Fruit fly (Drosophila melanogaster): ENCODE measurements around the gene CG11050.

Gene CG11050

dm6 chr2L:6648163-6648628 lies 37.4 kb downstream of the CG11050 start (continued):
- peak; percentile 96 for TF ChIP-seq seq (GFP tag; IDR thresholded peaks at IDR 0.05)
- TF ChIP-seq CG4707 (GFP tag; optimal IDR thresholded peaks at IDR 0.05), result peak; percentile 65
- TF ChIP-seq D19B (GFP tag; optimal IDR thresholded peaks at IDR 0.05), result peak; percentile 91
- TF ChIP-seq slbo (GFP tag; IDR thresholded peaks at IDR 0.05), result peak; percentile 95
- TF ChIP-seq cad (GFP tag; optimal IDR thresholded peaks at IDR 0.05), result no peak
- no peak for TF ChIP-seq tna (GFP tag; IDR thresholded peaks at IDR 0.05; ENCODE audit: partially characterized antibody)
- TF ChIP-seq usp (GFP tag; optimal IDR thresholded peaks at IDR 0.05), result no peak
- peak; percentile 4 for TF ChIP-seq Kr (GFP tag; optimal IDR thresholded peaks at IDR 0.05)
- TF ChIP-seq pum (GFP tag; optimal IDR thresholded peaks at IDR 0.05), result peak; percentile 91
- TF ChIP-seq HHEX (GFP tag; optimal IDR thresholded peaks at IDR 0.05), result peak; percentile 94
- TF ChIP-seq ERR (GFP tag; optimal IDR thresholded peaks at IDR 0.05), result peak; percentile 81
- TF ChIP-seq Chrac-16 (GFP tag; optimal IDR thresholded peaks at IDR 0.05), result peak; percentile 95
- peak; percentile 85 for TF ChIP-seq bowl (GFP tag; IDR thresholded peaks at IDR 0.05)
- peak; percentile 93 for TF ChIP-seq CG7786 (GFP tag; optimal IDR thresholded peaks at IDR 0.05)
- TF ChIP-seq CG5953 (GFP tag; IDR thresholded peaks at IDR 0.05), result peak; percentile 82
- TF ChIP-seq nerfin-2 (GFP tag; IDR thresholded peaks at IDR 0.05; ENCODE audit: partially characterized antibody), result no peak
- TF ChIP-seq Max (GFP tag; optimal IDR thresholded peaks at IDR 0.05), result peak; percentile 98
- peak; percentile 97 for TF ChIP-seq CG10543 (GFP tag; optimal IDR thresholded peaks at IDR 0.05)
- TF ChIP-seq Stat92E (GFP tag; optimal IDR thresholded peaks at IDR 0.05), result no peak
- no peak for TF ChIP-seq HmgD (GFP tag; optimal IDR thresholded peaks at IDR 0.05)
- no peak for TF ChIP-seq prd (optimal IDR thresholded peaks at IDR 0.05)
- TF ChIP-seq prd (GFP tag; IDR thresholded peaks at IDR 0.05), result peak; percentile 93
- peak; percentile 96 for TF ChIP-seq az2 (GFP tag; optimal IDR thresholded peaks at IDR 0.05)
- TF ChIP-seq chinmo (GFP tag; IDR thresholded peaks at IDR 0.05; ENCODE audit: partially characterized antibody), result no peak
- TF ChIP-seq H15 (GFP tag; IDR thresholded peaks at IDR 0.05), result peak; percentile 89
- peak; percentile 75 for TF ChIP-seq CG1024 (GFP tag; IDR thresholded peaks at IDR 0.05)
- TF ChIP-seq tio (GFP tag; optimal IDR thresholded peaks at IDR 0.05), result peak; percentile 96
- TF ChIP-seq Deaf1 (tag; optimal IDR thresholded peaks at IDR 0.05), result peak; percentile 83
- peak; percentile 61 for TF ChIP-seq CTCF (GFP tag; optimal IDR thresholded peaks at IDR 0.05)
- TF ChIP-seq esg (GFP tag; conservative IDR thresholded peaks at IDR 0.05), result peak; percentile 94
- peak; percentile 97 for TF ChIP-seq CG7839 (tag; optimal IDR thresholded peaks at IDR 0.05)
- TF ChIP-seq CG6654 (GFP tag; optimal IDR thresholded peaks at IDR 0.05), result peak; percentile 83
- TF ChIP-seq CG16815 (GFP tag; optimal IDR thresholded peaks at IDR 0.05), result peak; percentile 92
- TF ChIP-seq CG14667 (GFP tag; IDR thresholded peaks at IDR 0.05), result peak; percentile 85
- TF ChIP-seq CG1233 (GFP tag; optimal IDR thresholded peaks at IDR 0.05), result peak; percentile 93
- TF ChIP-seq dysf (GFP tag; IDR thresholded peaks at IDR 0.05), result peak; percentile 95
- peak; percentile 96 for TF ChIP-seq CG6689 (GFP tag; IDR thresholded peaks at IDR 0.05)
- TF ChIP-seq Lhr (GFP tag; optimal IDR thresholded peaks at IDR 0.05), result peak; percentile 83
- TF ChIP-seq CG2875 (GFP tag; optimal IDR thresholded peaks at IDR 0.05), result peak; percentile 85
- TF ChIP-seq pfk (GFP tag; optimal IDR thresholded peaks at IDR 0.05), result peak; percentile 56
- TF ChIP-seq exex (tag; optimal IDR thresholded peaks at IDR 0.05), result peak; percentile 81
- peak; percentile 88 for TF ChIP-seq salm (tag; optimal IDR thresholded peaks at IDR 0.05)
- peak; percentile 94 for TF ChIP-seq Asciz (GFP tag; optimal IDR thresholded peaks at IDR 0.05)
- peak; percentile 96 for TF ChIP-seq Oli (tag; optimal IDR thresholded peaks at IDR 0.05)
- TF ChIP-seq Vsx1 (GFP tag; optimal IDR thresholded peaks at IDR 0.05), result peak; percentile 76
- peak; percentile 98 for TF ChIP-seq CG12391 (tag; optimal IDR thresholded peaks at IDR 0.05)
- TF ChIP-seq Sox100B (GFP tag; optimal IDR thresholded peaks at IDR 0.05), result peak; percentile 95
- TF ChIP-seq CG1603 (tag; optimal IDR thresholded peaks at IDR 0.05), result peak; percentile 82
- peak; percentile 83 for TF ChIP-seq CG13123 (GFP tag; optimal IDR thresholded peaks at IDR 0.05)
- TF ChIP-seq Bteb2 (GFP tag; optimal IDR thresholded peaks at IDR 0.05), result peak; percentile 95
- peak; percentile 79 for TF ChIP-seq grn (GFP tag; optimal IDR thresholded peaks at IDR 0.05)

Data from whole organism, embryonic.